Fruit fly (Drosophila melanogaster): Measurements from ENCODE around the gene Sarm.

- TF ChIP-seq Dll (optimal IDR thresholded peaks at IDR 0.05), result no peak
- TF ChIP-seq CG8478 (optimal IDR thresholded peaks at IDR 0.05), result no peak
Measured at dm6 chr3L:8029194-8029747, 34.4 kb upstream of the Sarm start.

Measured in whole organism.